Worm (Caenorhabditis elegans) whole organism, L1 larva: ENCODE results near the gene D1044.1.

Source experiments
- ceh-82 ChIP-seq, 3 experiments: fragments of 150-350 bp in 1 of 3; sonication (generic microtip) in 2 of 3; optimal IDR thresholded peaks; 2 replicates each; lab custom pipeline; 2014 to 2017; ENCODE audit warnings: missing biosample characterization in 3 of 3, missing genetic modification characterization in 3 of 3
- nhr-11 ChIP-seq: fragments of 150-350 bp; optimal IDR thresholded peaks from 2 replicates; lab custom pipeline; 2014; ENCODE audit warnings: missing biosample characterization, missing genetic modification characterization
- nhr-237 ChIP-seq: fragments of 150-350 bp; optimal IDR thresholded peaks from 2 replicates; lab custom pipeline; 2014; ENCODE audit warnings: missing biosample characterization, missing genetic modification characterization
- zag-1 ChIP-seq: fragments of 150-350 bp; optimal IDR thresholded peaks from 2 replicates; lab custom pipeline; 2014; ENCODE audit warnings: missing biosample characterization, missing genetic modification characterization

DNA sequence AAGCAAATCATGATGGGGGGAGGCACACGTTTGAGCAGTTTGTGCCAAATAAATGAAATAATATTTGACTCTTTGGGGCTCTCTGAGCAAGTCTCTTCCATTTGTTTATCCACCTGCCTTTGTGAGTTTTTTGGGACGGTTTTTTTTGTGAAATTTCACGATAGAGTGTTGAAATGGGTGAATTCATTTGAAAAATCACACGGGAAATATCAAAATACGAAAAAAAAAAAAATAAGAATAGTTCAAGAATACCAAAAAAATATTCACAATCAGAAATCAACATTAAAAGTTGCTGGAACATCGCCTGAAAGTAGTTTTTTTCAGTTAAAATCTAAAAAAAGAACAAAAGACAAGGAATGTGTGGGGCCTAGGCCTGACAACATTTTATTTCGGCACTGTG lies 31.6 kb upstream of the D1044.1 start, which contains the start of gene pqn-25:
- TF ChIP-seq ceh-82 (tag; optimal IDR thresholded peaks at IDR 0.05; lab: Kevin White, UChicago) = no peak
- no peak for TF ChIP-seq nhr-237 (tag; lab: Kevin White, UChicago)
- TF ChIP-seq zag-1 (tag; lab: Kevin White, UChicago) = no peak
- TF ChIP-seq nhr-11 (tag; lab: Kevin White, UChicago) = no peak
